Worm (Caenorhabditis elegans) whole organism, L3 larva: ENCODE data around the gene rga-1.
A peak's percentile ranks its signal among the peaks of the same experiment; 100 is the strongest.

Experiments used
- R02D3.7 ChIP-seq: fragments of 150-350 bp; optimal IDR thresholded peaks from 2 replicates; lab custom pipeline; 2014; ENCODE audit warnings: missing biosample characterization, missing genetic modification characterization
- ZK546.5 ChIP-seq: sonication (generic microtip); optimal IDR thresholded peaks from 2 replicates; lab custom pipeline; 2017; ENCODE audit warnings: missing biosample characterization, missing genetic modification characterization
- ama-1 ChIP-seq: fragments of 150-350 bp; optimal IDR thresholded peaks from 2 replicates; lab custom pipeline; 2018
- ceh-16 ChIP-seq: sonication (generic microtip); optimal IDR thresholded peaks from 2 replicates; lab custom pipeline; 2017; ENCODE audit warnings: missing biosample characterization, missing genetic modification characterization
- ceh-28 ChIP-seq: fragments of 150-350 bp; optimal IDR thresholded peaks from 2 replicates; lab custom pipeline; 2014; ENCODE audit warnings: missing biosample characterization, missing genetic modification reagents, missing genetic modification characterization
- ceh-82 ChIP-seq: fragments of 150-350 bp; optimal IDR thresholded peaks from 2 replicates; lab custom pipeline; 2014; ENCODE audit warnings: missing biosample characterization, missing genetic modification characterization
- ceh-9 ChIP-seq: sonication (generic microtip); optimal IDR thresholded peaks from 2 replicates; lab custom pipeline; 2018; ENCODE audit warnings: missing biosample characterization, missing genetic modification characterization
- egl-27 ChIP-seq: sonication (generic microtip); optimal IDR thresholded peaks from 4 replicates; lab custom pipeline; 2017; ENCODE audit warnings: missing biosample characterization, missing genetic modification reagents, missing genetic modification characterization
- elt-1 ChIP-seq: fragments of 150-350 bp; optimal IDR thresholded peaks from 2 replicates; lab custom pipeline; 2014; ENCODE audit warnings: missing biosample characterization, missing genetic modification characterization
- elt-2 ChIP-seq: sonication (generic microtip); optimal IDR thresholded peaks from 2 replicates; lab custom pipeline; 2016; ENCODE audit warnings: missing genetic modification reagents, mild to moderate bottlenecking, missing genetic modification characterization, missing compliant biosample characterization
- fkh-10 ChIP-seq: sonication (generic microtip); optimal IDR thresholded peaks from 2 replicates; lab custom pipeline; 2017; ENCODE audit warnings: missing biosample characterization, missing genetic modification reagents, missing genetic modification characterization
- fkh-2 ChIP-seq: fragments of 150-350 bp; optimal IDR thresholded peaks from 2 replicates; lab custom pipeline; 2014; ENCODE audit warnings: missing biosample characterization, missing genetic modification reagents, missing genetic modification characterization
- hmg-11 ChIP-seq: sonication (generic microtip); optimal IDR thresholded peaks from 2 replicates; lab custom pipeline; 2016; ENCODE audit warnings: missing genetic modification characterization, missing compliant biosample characterization
- jun-1 ChIP-seq: fragments of 150-350 bp; optimal IDR thresholded peaks from 2 replicates; lab custom pipeline; 2014; ENCODE audit warnings: missing biosample characterization, missing genetic modification reagents, missing genetic modification characterization
- lin-15B ChIP-seq: fragments of 150-350 bp; optimal IDR thresholded peaks from 2 replicates; lab custom pipeline; 2014; ENCODE audit warnings: missing biosample characterization, missing genetic modification characterization
- lin-39 ChIP-seq: fragments of 150-350 bp; optimal IDR thresholded peaks from 2 replicates; lab custom pipeline; 2018; ENCODE audit warnings: missing biosample characterization, missing genetic modification reagents, missing genetic modification characterization
- lsy-12 ChIP-seq: sonication (generic microtip); optimal IDR thresholded peaks from 2 replicates; lab custom pipeline; 2016; ENCODE audit warnings: mild to moderate bottlenecking, missing genetic modification characterization, missing compliant biosample characterization
- nhr-12 ChIP-seq: fragments of 150-350 bp; optimal IDR thresholded peaks from 2 replicates; lab custom pipeline; 2014; ENCODE audit warnings: missing biosample characterization, missing genetic modification characterization
- nhr-23 ChIP-seq: fragments of 150-350 bp; optimal IDR thresholded peaks from 2 replicates; lab custom pipeline; 2014; ENCODE audit warnings: missing biosample characterization, missing genetic modification reagents, missing genetic modification characterization
- nhr-25 ChIP-seq: sonication (generic microtip); optimal IDR thresholded peaks from 2 replicates; lab custom pipeline; 2017; ENCODE audit warnings: missing biosample characterization, missing genetic modification characterization
- nhr-28 ChIP-seq: fragments of 150-350 bp; optimal IDR thresholded peaks from 2 replicates; lab custom pipeline; 2014; ENCODE audit warnings: missing biosample characterization, missing genetic modification characterization
- nhr-43 ChIP-seq: sonication (generic microtip); optimal IDR thresholded peaks from 2 replicates; lab custom pipeline; 2016; ENCODE audit warnings: mild to moderate bottlenecking, missing genetic modification characterization, missing compliant biosample characterization; ENCODE audit not compliant: poor library complexity, severe bottlenecking
- nhr-67 ChIP-seq: fragments of 150-350 bp; optimal IDR thresholded peaks from 2 replicates; lab custom pipeline; 2014; ENCODE audit warnings: missing biosample characterization, missing genetic modification characterization
- nhr-77 ChIP-seq: fragments of 150-350 bp; optimal IDR thresholded peaks from 2 replicates; lab custom pipeline; 2014; ENCODE audit warnings: missing biosample characterization, missing genetic modification characterization
- pqm-1 ChIP-seq: fragments of 150-350 bp; optimal IDR thresholded peaks from 2 replicates; lab custom pipeline; 2017; ENCODE audit warnings: missing biosample characterization, missing genetic modification characterization, inconsistent platforms
- skn-1 ChIP-seq: fragments of 150-350 bp; optimal IDR thresholded peaks from 2 replicates; lab custom pipeline; 2014; ENCODE audit warnings: missing biosample characterization, missing genetic modification characterization
- snpc-4 ChIP-seq: fragments of 150-350 bp; optimal IDR thresholded peaks from 2 replicates; lab custom pipeline; 2014; ENCODE audit warnings: missing biosample characterization, missing genetic modification characterization
- tbx-2 ChIP-seq: sonication (generic microtip); optimal IDR thresholded peaks from 2 replicates; lab custom pipeline; 2016; ENCODE audit warnings: mild to moderate bottlenecking, missing genetic modification characterization, missing compliant biosample characterization
- unc-62 ChIP-seq: fragments of 150-350 bp; sonication (generic microtip); optimal IDR thresholded peaks from 4 replicates; lab custom pipeline; 2014; ENCODE audit warnings: missing biosample characterization, missing genetic modification reagents, missing genetic modification characterization

rga-1 gene

ce11 chrII:11476410-11476809 is 11.7 kb downstream of the rga-1 start, which contains the start of gene W02B12.16:
Gene W02B12.16, minus strand, starts transcription at chrII:11476510.
- TF ChIP-seq hmg-11 (tag; lab: Kevin White, UChicago) = no peak
- TF ChIP-seq nhr-43 (tag; lab: Kevin White, UChicago) = peak; percentile 2

- TF ChIP-seq nhr-23 (tag; lab: Kevin White, UChicago) = no peak
These were observed 14.4 kb downstream of the rga-1 start, which contains the start of gene W02B12.12 for ce11 chrII:11479076-11479475. Gene W02B12.12, minus strand, starts transcription at chrII:11479176.

ce11 chrII:11484600-11484999 is 19.9 kb downstream of the rga-1 start:
- TF ChIP-seq ceh-28 (tag; lab: Kevin White, UChicago) (no peak), hmg-11 (tag; lab: Kevin White, UChicago) (peak; percentile 93), nhr-25 (tag; lab: Kevin White, UChicago) (peak; percentile 77), R02D3.7 (tag; lab: Kevin White, UChicago) (no peak), ceh-16 (peak; percentile 34), skn-1 (peak; percentile 48), nhr-77 (peak; percentile 50), lsy-12 (tag; lab: Kevin White, UChicago) (peak; percentile 91), pqm-1 (tag; lab: Kevin White, UChicago) (peak; percentile 29), snpc-4 (no peak), nhr-28 (tag; lab: Kevin White, UChicago) (no peak), nhr-23 (tag; lab: Kevin White, UChicago) (peak; percentile 36), lin-39 (tag; lab: Kevin White, UChicago) (peak; percentile 81), jun-1 (tag; lab: Kevin White, UChicago) (peak; percentile 9), nhr-43 (tag; lab: Kevin White, UChicago) (peak; percentile 86), tbx-2 (tag; lab: Kevin White, UChicago) (peak; percentile 47), lin-15B (tag; lab: Kevin White, UChicago) (peak; percentile 32), elt-2 (tag; lab: Kevin White, UChicago) (peak; percentile 54), unc-62 (GFP tag; lab: Kevin White, UChicago) (no peak), elt-1 (tag; lab: Kevin White, UChicago) (no peak)
- TF ChIP-seq, all 47 proteins: peak for 14

ce11 chrII:11485200-11485599 is 20.5 kb downstream of the rga-1 start, which contains the start of gene twk-5:
Gene twk-5, minus strand, starts transcription at chrII:11485300.
- TF ChIP-seq ama-1 (lab: Kevin White, UChicago) (peak; percentile 39), fkh-2 (tag; lab: Kevin White, UChicago) (no peak), fkh-10 (GFP tag; lab: Kevin White, UChicago) (no peak)

ce11 chrII:11486698-11487234 is 22.1 kb downstream of the rga-1 start, which contains the start of gene ttr-18:
Gene ttr-18, minus strand, starts transcription at chrII:11486748.
- TF ChIP-seq fkh-2 (tag; lab: Kevin White, UChicago) (no peak), nhr-67 (tag; lab: Kevin White, UChicago) (no peak), nhr-25 (tag; lab: Kevin White, UChicago) (peak; percentile 37), elt-1 (tag; lab: Kevin White, UChicago) (no peak), egl-27 (peak; percentile 12), ceh-82 (tag; lab: Kevin White, UChicago) (no peak), ZK546.5 (tag; lab: Kevin White, UChicago) (no peak), lin-15B (tag; lab: Kevin White, UChicago) (no peak), nhr-23 (tag; lab: Kevin White, UChicago) (peak; percentile 4), pqm-1 (tag; lab: Kevin White, UChicago) (no peak), ceh-9 (tag; lab: Kevin White, UChicago) (no peak), nhr-12 (tag; lab: Kevin White, UChicago) (no peak)

- TF ChIP-seq nhr-67 (tag; lab: Kevin White, UChicago) (no peak), elt-1 (tag; lab: Kevin White, UChicago) (peak; percentile 13), R02D3.7 (tag; lab: Kevin White, UChicago) (no peak), ceh-28 (tag; lab: Kevin White, UChicago) (no peak), nhr-25 (tag; lab: Kevin White, UChicago) (peak; percentile 43)
These were observed 23.3 kb downstream of the rga-1 start, which contains the start of gene B0334.13 for ce11 chrII:11487999-11488398. Gene B0334.13, plus strand, starts transcription at chrII:11488299.
